Fruit fly (Drosophila melanogaster): ENCODE results near the gene RpL13A.

Gene RpL13A

DNA sequence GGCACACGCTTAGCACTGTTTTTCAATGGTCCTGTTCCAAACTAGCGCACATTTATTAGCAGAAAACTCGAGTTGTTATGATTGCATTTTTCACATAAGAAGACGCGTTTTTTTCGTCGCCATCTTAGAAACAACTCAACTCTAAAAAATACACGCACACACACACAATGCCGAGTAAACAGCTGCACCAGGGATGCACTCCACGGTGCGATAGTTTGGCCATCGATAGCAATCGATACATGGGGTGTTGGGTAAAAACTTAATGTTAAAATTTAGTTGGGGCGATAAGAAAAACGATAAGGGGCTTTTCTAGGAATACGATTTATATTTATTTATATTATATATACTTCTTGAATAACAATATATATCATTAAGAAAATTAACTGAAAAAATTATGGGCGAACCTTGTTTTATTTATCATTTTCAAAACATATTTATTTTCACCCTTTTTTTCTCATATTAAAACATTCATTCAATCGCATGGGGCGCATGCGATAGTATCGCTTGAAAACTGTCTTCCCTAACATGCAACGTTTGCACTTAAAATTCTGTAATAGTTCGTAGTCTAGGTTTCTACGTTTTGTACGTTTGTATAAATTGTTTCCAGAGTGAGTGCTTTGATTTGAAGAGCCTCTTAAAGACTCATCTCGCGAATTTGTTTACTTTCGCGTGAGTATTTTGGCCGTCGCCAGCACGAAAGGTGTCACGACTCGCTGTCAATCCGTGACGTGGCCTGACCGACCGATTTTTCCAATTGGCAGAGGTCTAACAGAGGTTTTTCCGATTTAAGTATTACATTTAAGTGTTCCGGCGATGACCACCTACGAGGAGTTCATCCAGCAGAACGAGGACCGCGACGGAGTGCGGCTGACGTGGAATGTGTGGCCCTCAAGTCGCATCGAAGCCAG lies 24.5 kb downstream of the RpL13A start, which contains the start of the genes MTA1-like and Sec23 (continued):
- TF ChIP-seq CG7928 (GFP tag; optimal IDR thresholded peaks at IDR 0.05) (peak; percentile 91), CG16813 (GFP tag; IDR thresholded peaks at IDR 0.05; ENCODE audit: partially characterized antibody) (peak; percentile 98), CG1233 (GFP tag; optimal IDR thresholded peaks at IDR 0.05) (no peak), ato (GFP tag; IDR thresholded peaks at IDR 0.05; ENCODE audit: partially characterized antibody) (peak; percentile 76), CG30403 (GFP tag; optimal IDR thresholded peaks at IDR 0.05) (peak; percentile 65), Scr (GFP tag; IDR thresholded peaks at IDR 0.05; ENCODE audit: partially characterized antibody) (peak; percentile 98), Kr (GFP tag; optimal IDR thresholded peaks at IDR 0.05) (peak; percentile 21), CG10267 (tag; optimal IDR thresholded peaks at IDR 0.05) (peak; percentile 80), CG6254 (GFP tag; optimal IDR thresholded peaks at IDR 0.05) (no peak), C15 (GFP tag; IDR thresholded peaks at IDR 0.05) (no peak), ac (GFP tag; optimal IDR thresholded peaks at IDR 0.05) (no peak), HLH3B (GFP tag; IDR thresholded peaks at IDR 0.05) (peak; percentile 35; the same call in 1 of the 2 replicates), CG33213 (GFP tag; optimal IDR thresholded peaks at IDR 0.05) (no peak), NC2α (GFP tag; optimal IDR thresholded peaks at IDR 0.05) (no peak), sna (GFP tag; IDR thresholded peaks at IDR 0.05; ENCODE audit: partially characterized antibody) (peak; percentile 94), CG15011 (GFP tag; optimal IDR thresholded peaks at IDR 0.05) (no peak), pzg (GFP tag; optimal IDR thresholded peaks at IDR 0.05) (peak; percentile 66), dm (GFP tag; optimal IDR thresholded peaks at IDR 0.05) (peak; percentile 36), zf30C (GFP tag; optimal IDR thresholded peaks at IDR 0.05) (no peak), E2f1 (GFP tag; IDR thresholded peaks at IDR 0.05) (no peak), ssp (GFP tag; IDR thresholded peaks at IDR 0.05) (peak; percentile 49; the same call in 1 of the 2 replicates), Ets65A (GFP tag) (peak; percentile 93), lbe (GFP tag; optimal IDR thresholded peaks at IDR 0.05) (peak; percentile 54), CG18764 (GFP tag; optimal IDR thresholded peaks at IDR 0.05) (peak; percentile 36), run (tag; optimal IDR thresholded peaks at IDR 0.05) (no peak), ci (GFP tag; IDR thresholded peaks at IDR 0.05) (no peak), CG10979 (tag; optimal IDR thresholded peaks at IDR 0.05) (peak; percentile 37), CG1603 (tag; optimal IDR thresholded peaks at IDR 0.05) (peak; percentile 49), CG2120 (GFP tag; optimal IDR thresholded peaks at IDR 0.05) (peak; percentile 51), br (optimal IDR thresholded peaks at IDR 0.05) (no peak), Nf-YC (tag; optimal IDR thresholded peaks at IDR 0.05) (peak; percentile 69), CG6813 (GFP tag; optimal IDR thresholded peaks at IDR 0.05) (peak; percentile 7), toy (GFP tag; IDR thresholded peaks at IDR 0.05) (no peak), dati (GFP tag; IDR thresholded peaks at IDR 0.05) (no peak), inv (GFP tag; IDR thresholded peaks at IDR 0.05; ENCODE audit: partially characterized antibody) (peak; percentile 96), bcd (GFP tag; optimal IDR thresholded peaks at IDR 0.05) (peak; percentile 34), Ets97D (GFP tag; optimal IDR thresholded peaks at IDR 0.05) (peak; percentile 64), CG32772 (GFP tag; IDR thresholded peaks at IDR 0.05) (no peak), kni (GFP tag; optimal IDR thresholded peaks at IDR 0.05) (peak; percentile 14), Dll (GFP tag; IDR thresholded peaks at IDR 0.05; ENCODE audit: partially characterized antibody) (peak; percentile 97), Meics (GFP tag; optimal IDR thresholded peaks at IDR 0.05) (peak; percentile 53), sd (tag; optimal IDR thresholded peaks at IDR 0.05) (peak; percentile 42), D (optimal IDR thresholded peaks at IDR 0.05) (no peak), D (GFP tag; optimal IDR thresholded peaks at IDR 0.05) (peak; percentile 18), Med (GFP tag) (peak; percentile 80), ken (GFP tag; IDR thresholded peaks at IDR 0.05) (0 out of 3 replicates have a peak, but pooled peaks have one; percentile 4), lilli (GFP tag; optimal IDR thresholded peaks at IDR 0.05) (peak; percentile 65), CG7556 (GFP tag; optimal IDR thresholded peaks at IDR 0.05) (peak; percentile 21), vnd (GFP tag; IDR thresholded peaks at IDR 0.05; ENCODE audit: partially characterized antibody) (peak; percentile 95)

Data from whole organism, embryonic.